Worm (Caenorhabditis elegans): ENCODE measurements around the gene nep-8.

- TF ChIP-seq W03F9.2 (tag; optimal IDR thresholded peaks at IDR 0.05) (no peak), dao-5 (tag; optimal IDR thresholded peaks at IDR 0.05) (no peak), him-1 (tag; optimal IDR thresholded peaks at IDR 0.05) (no peak)
Measured at ce11 chrII:3439842-3440640, 36.4 kb downstream of the nep-8 start.

All from whole organism, L4/young adult.